Fruit fly (Drosophila melanogaster) whole organism, embryonic: Measurements from ENCODE around the gene Oscillin.

ENCODE experiments used
- B-H1 ChIP-seq: fragments of 200-800 bp; sonication (Bioruptor generic); IDR thresholded peaks from 3 replicates; pipeline ENCODE4 v1.3.6; 2022; ENCODE audit warnings: missing biosample characterization, missing genetic modification characterization
- CG10274 ChIP-seq: fragments of 200-800 bp; sonication (Bioruptor generic); optimal IDR thresholded peaks from 3 replicates; lab custom pipeline; 2017; ENCODE audit warnings: missing biosample characterization, mild to moderate bottlenecking, missing genetic modification characterization
- CG11247 ChIP-seq: fragments of 200-800 bp; sonication (Bioruptor generic); IDR thresholded peaks from 2 replicates; pipeline ENCODE4 v1.3.6; 2022; ENCODE audit warnings: missing biosample characterization, missing genetic modification characterization
- CG16815 ChIP-seq: fragments of 200-800 bp; sonication (Bioruptor generic); optimal IDR thresholded peaks from 3 replicates; lab custom pipeline; 2017; ENCODE audit warnings: missing biosample characterization, mild to moderate bottlenecking, missing genetic modification characterization
- CG17361 ChIP-seq: fragments of 200-800 bp; sonication (Bioruptor generic); IDR thresholded peaks from 3 replicates; pipeline ENCODE4 v1.3.6; 2022; ENCODE audit warnings: missing biosample characterization, missing genetic modification characterization
- CG18011 ChIP-seq: fragments of 200-800 bp; sonication (Bioruptor generic); optimal IDR thresholded peaks from 2 replicates; lab custom pipeline; 2017; ENCODE audit warnings: missing biosample characterization, missing genetic modification characterization, mild to moderate bottlenecking, moderate library complexity, missing genotype
- CG2116 ChIP-seq: fragments of 200-800 bp; sonication (Bioruptor generic); optimal IDR thresholded peaks from 3 replicates; lab custom pipeline; 2018; ENCODE audit warnings: missing biosample characterization, mild to moderate bottlenecking, missing genetic modification characterization
- CG3163 ChIP-seq: fragments of 200-800 bp; sonication (Bioruptor generic); optimal IDR thresholded peaks from 3 replicates; lab custom pipeline; 2016; ENCODE audit warnings: missing biosample characterization, missing genetic modification characterization
- CG33557 ChIP-seq: fragments of 200-800 bp; sonication (Bioruptor generic); optimal IDR thresholded peaks from 2 replicates; lab custom pipeline; 2019; ENCODE audit warnings: missing biosample characterization, mild to moderate bottlenecking, missing genetic modification characterization, moderate library complexity
- CG3726 ChIP-seq: fragments of 200-800 bp; sonication (Bioruptor generic); IDR thresholded peaks from 3 replicates; pipeline ENCODE4, ENCODE4 v1.3.6; 2022; ENCODE audit warnings: missing biosample characterization, missing genetic modification characterization
- CG3838 ChIP-seq: fragments of 200-800 bp; sonication (Bioruptor generic); optimal IDR thresholded peaks from 3 replicates; lab custom pipeline; 2016; ENCODE audit warnings: missing biosample characterization, missing genetic modification characterization
- CG42726 ChIP-seq: fragments of 200-800 bp; sonication (Bioruptor generic); IDR thresholded peaks from 2 replicates; pipeline ENCODE4 v1.3.6; 2022; ENCODE audit warnings: missing biosample characterization, missing genetic modification characterization; ENCODE audit not compliant: partially characterized antibody
- CG6175 ChIP-seq: fragments of 200-800 bp; sonication (Bioruptor generic); IDR thresholded peaks from 3 replicates; pipeline ENCODE4 v1.3.6; 2022; ENCODE audit warnings: missing biosample characterization, missing genetic modification characterization
- CG6813 ChIP-seq: fragments of 200-800 bp; sonication (Bioruptor generic); optimal IDR thresholded peaks from 2 replicates; lab custom pipeline; 2017; ENCODE audit warnings: missing biosample characterization, missing genetic modification characterization, mild to moderate bottlenecking, moderate library complexity, missing genetic modification reagents
- CG7372 ChIP-seq: fragments of 200-800 bp; sonication (Bioruptor generic); IDR thresholded peaks from 2 replicates; pipeline ENCODE4 v1.3.6; 2022; ENCODE audit warnings: missing biosample characterization, missing genetic modification characterization
- CG7745 ChIP-seq: fragments of 200-800 bp; sonication (Bioruptor generic); optimal IDR thresholded peaks from 2 replicates; lab custom pipeline; 2018; ENCODE audit warnings: missing biosample characterization, mild to moderate bottlenecking, missing genetic modification characterization, moderate library complexity
- CG9797 ChIP-seq: fragments of 200-800 bp; sonication (Bioruptor generic); optimal IDR thresholded peaks from 3 replicates; lab custom pipeline; 2018; ENCODE audit warnings: missing biosample characterization, mild to moderate bottlenecking, missing genetic modification characterization
- Chrac-16 ChIP-seq: fragments of 200-800 bp; sonication (Bioruptor generic); optimal IDR thresholded peaks from 3 replicates; lab custom pipeline; 2016; ENCODE audit warnings: missing biosample characterization, missing genetic modification characterization
- CkIIα-i1 ChIP-seq: fragments of 200-800 bp; sonication (Bioruptor generic); IDR thresholded peaks from 2 replicates; pipeline ENCODE4 v1.3.6; 2022; ENCODE audit warnings: missing biosample characterization, missing genetic modification characterization
- CrebB ChIP-seq: fragments of 200-800 bp; sonication (Bioruptor generic); optimal IDR thresholded peaks from 3 replicates; lab custom pipeline; 2018; ENCODE audit warnings: missing biosample characterization, mild to moderate bottlenecking, missing genetic modification characterization
- Dek ChIP-seq: fragments of 200-800 bp; sonication (Bioruptor generic); optimal IDR thresholded peaks from 3 replicates; lab custom pipeline; 2019; ENCODE audit warnings: missing biosample characterization, mild to moderate bottlenecking, missing genetic modification characterization, moderate library complexity
- Dip2 ChIP-seq: fragments of 200-800 bp; sonication (Bioruptor generic); IDR thresholded peaks from 2 replicates; pipeline ENCODE4 v1.3.6; 2022; ENCODE audit warnings: missing biosample characterization, missing genetic modification characterization
- Hr78 ChIP-seq, 2 experiments: fragments of 200-800 bp in 1 of 2; fragments of >200 bp in 1 of 2; sonication (Bioruptor generic) in 1 of 2; optimal IDR thresholded peaks; 2 replicates each; lab custom pipeline; 2017 to 2019; ENCODE audit warnings: missing biosample characterization in 2 of 2, missing genetic modification characterization in 2 of 2, mild to moderate bottlenecking in 1 of 2, moderate library complexity in 1 of 2
- Lhr ChIP-seq: fragments of 200-800 bp; sonication (Bioruptor generic); optimal IDR thresholded peaks from 3 replicates; lab custom pipeline; 2017; ENCODE audit warnings: mild to moderate bottlenecking, missing biosample characterization, missing genetic modification reagents, missing genetic modification characterization
- NK7.1 ChIP-seq: fragments of 200-800 bp; sonication (Bioruptor generic); optimal IDR thresholded peaks from 3 replicates; lab custom pipeline; 2016; ENCODE audit warnings: missing biosample characterization, missing genetic modification characterization
- Neu2 ChIP-seq: fragments of 200-800 bp; sonication (Bioruptor generic); optimal IDR thresholded peaks from 3 replicates; lab custom pipeline; 2016; ENCODE audit warnings: missing biosample characterization, missing genetic modification characterization, borderline replicate concordance
- Nf-YA ChIP-seq: fragments of 200-800 bp; sonication (Bioruptor generic); IDR thresholded peaks from 2 replicates; pipeline ENCODE4 v1.3.6; 2022; ENCODE audit warnings: missing biosample characterization, missing genetic modification characterization
- Side ChIP-seq: fragments of 200-800 bp; sonication (Bioruptor generic); optimal IDR thresholded peaks from 2 replicates; lab custom pipeline; 2016; ENCODE audit warnings: missing biosample characterization, missing genetic modification characterization
- Sox100B ChIP-seq: fragments of 200-800 bp; sonication (Bioruptor generic); optimal IDR thresholded peaks from 3 replicates; lab custom pipeline; 2018; ENCODE audit warnings: missing biosample characterization, mild to moderate bottlenecking, missing genetic modification characterization
- YL-1 ChIP-seq: fragments of 200-800 bp; sonication (Bioruptor generic); optimal IDR thresholded peaks from 3 replicates; lab custom pipeline; 2017; ENCODE audit warnings: missing biosample characterization, mild to moderate bottlenecking, missing genetic modification characterization
- ash1 ChIP-seq: fragments of 200-800 bp; sonication (Bioruptor generic); optimal IDR thresholded peaks from 2 replicates; lab custom pipeline; 2018; ENCODE audit warnings: missing biosample characterization, mild to moderate bottlenecking, missing genetic modification characterization
- bsh ChIP-seq, 2 experiments: fragments of 200-800 bp; sonication (Bioruptor generic); optimal IDR thresholded peaks; 2 replicates each; lab custom pipeline; 2017 to 2018; ENCODE audit warnings: mild to moderate bottlenecking in 2 of 2, missing biosample characterization in 2 of 2, missing genetic modification characterization in 2 of 2, moderate library complexity in 1 of 2
- caup ChIP-seq: fragments of 200-800 bp; sonication (Bioruptor generic); optimal IDR thresholded peaks from 3 replicates; lab custom pipeline; 2017; ENCODE audit warnings: missing biosample characterization, mild to moderate bottlenecking, missing genetic modification characterization, moderate library complexity; ENCODE audit not compliant: severe bottlenecking
- cg ChIP-seq: fragments of 200-800 bp; sonication (Bioruptor generic); optimal IDR thresholded peaks from 3 replicates; lab custom pipeline; 2019; ENCODE audit warnings: missing biosample characterization, mild to moderate bottlenecking, missing genetic modification characterization, moderate library complexity
- crp ChIP-seq, 2 experiments: fragments of 200-800 bp; sonication (Bioruptor generic); optimal IDR thresholded peaks; 2 replicates in 1 of 2; 3 replicates in 1 of 2; lab custom pipeline; 2017; ENCODE audit warnings: missing biosample characterization in 2 of 2, missing genetic modification characterization in 2 of 2, mild to moderate bottlenecking in 1 of 2, moderate library complexity in 1 of 2
- da ChIP-seq: fragments of 200-800 bp; sonication (Bioruptor generic); optimal IDR thresholded peaks from 2 replicates; lab custom pipeline; 2016; ENCODE audit warnings: missing biosample characterization, missing genetic modification characterization
- dan ChIP-seq: fragments of 200-800 bp; sonication (Bioruptor generic); IDR thresholded peaks from 2 replicates; pipeline ENCODE4 v1.3.6; 2022; ENCODE audit warnings: missing biosample characterization, missing genetic modification characterization
- exex ChIP-seq: fragments of 200-800 bp; sonication (Bioruptor generic); optimal IDR thresholded peaks from 4 replicates; lab custom pipeline; 2018; ENCODE audit warnings: missing biosample characterization, mild to moderate bottlenecking, missing genetic modification characterization, moderate library complexity
- fru ChIP-seq: fragments of >200 bp; optimal IDR thresholded peaks from 2 replicates; lab custom pipeline; 2017
- nau ChIP-seq: fragments of 200-800 bp; sonication (Bioruptor generic); optimal IDR thresholded peaks from 3 replicates; lab custom pipeline; 2017; ENCODE audit warnings: missing biosample characterization, mild to moderate bottlenecking, missing genetic modification characterization, missing genetic modification reagents
- nmo ChIP-seq: fragments of 200-800 bp; sonication (Bioruptor generic); optimal IDR thresholded peaks from 2 replicates; lab custom pipeline; 2018; ENCODE audit warnings: missing biosample characterization, mild to moderate bottlenecking, missing genetic modification characterization, moderate library complexity
- onecut ChIP-seq: fragments of 200-800 bp; sonication (Bioruptor generic); IDR thresholded peaks from 2 replicates; pipeline ENCODE4 v1.3.6; 2022; ENCODE audit warnings: missing biosample characterization, missing genetic modification characterization
- pho ChIP-seq: fragments of 200-800 bp; sonication (Bioruptor generic); optimal IDR thresholded peaks from 2 replicates; lab custom pipeline; 2016; ENCODE audit warnings: missing biosample characterization, missing genetic modification characterization
- sc ChIP-seq, 3 experiments: fragments of >200 bp in 2 of 3; fragments of 200-800 bp in 1 of 3; sonication (Bioruptor generic) in 1 of 3; optimal IDR thresholded peaks; 2 replicates in 2 of 3; 3 replicates in 1 of 3; lab custom pipeline; 2017; ENCODE audit warnings: mild to moderate bottlenecking in 1 of 3, missing biosample characterization in 1 of 3, missing genetic modification characterization in 1 of 3, missing genetic modification reagents in 1 of 3
- sens-2 ChIP-seq: fragments of 200-800 bp; sonication (Bioruptor generic); IDR thresholded peaks from 2 replicates; pipeline ENCODE4 v1.3.6; 2022; ENCODE audit warnings: missing biosample characterization, missing genetic modification characterization
- so ChIP-seq: fragments of 200-800 bp; sonication (Bioruptor generic); IDR thresholded peaks from 3 replicates; pipeline ENCODE4 v1.3.6; 2022; ENCODE audit warnings: missing biosample characterization, missing genetic modification characterization
- unc-4 ChIP-seq: fragments of 200-800 bp; sonication (Bioruptor generic); IDR thresholded peaks from 2 replicates; pipeline ENCODE4 v1.3.6; 2022; ENCODE audit warnings: missing biosample characterization, missing genetic modification characterization; ENCODE audit not compliant: partially characterized antibody
- wdn ChIP-seq: fragments of 200-800 bp; sonication (Bioruptor generic); IDR thresholded peaks from 2 replicates; pipeline ENCODE4 v1.3.6; 2022; ENCODE audit warnings: missing biosample characterization, missing genetic modification characterization

Gene Oscillin

DNA sequence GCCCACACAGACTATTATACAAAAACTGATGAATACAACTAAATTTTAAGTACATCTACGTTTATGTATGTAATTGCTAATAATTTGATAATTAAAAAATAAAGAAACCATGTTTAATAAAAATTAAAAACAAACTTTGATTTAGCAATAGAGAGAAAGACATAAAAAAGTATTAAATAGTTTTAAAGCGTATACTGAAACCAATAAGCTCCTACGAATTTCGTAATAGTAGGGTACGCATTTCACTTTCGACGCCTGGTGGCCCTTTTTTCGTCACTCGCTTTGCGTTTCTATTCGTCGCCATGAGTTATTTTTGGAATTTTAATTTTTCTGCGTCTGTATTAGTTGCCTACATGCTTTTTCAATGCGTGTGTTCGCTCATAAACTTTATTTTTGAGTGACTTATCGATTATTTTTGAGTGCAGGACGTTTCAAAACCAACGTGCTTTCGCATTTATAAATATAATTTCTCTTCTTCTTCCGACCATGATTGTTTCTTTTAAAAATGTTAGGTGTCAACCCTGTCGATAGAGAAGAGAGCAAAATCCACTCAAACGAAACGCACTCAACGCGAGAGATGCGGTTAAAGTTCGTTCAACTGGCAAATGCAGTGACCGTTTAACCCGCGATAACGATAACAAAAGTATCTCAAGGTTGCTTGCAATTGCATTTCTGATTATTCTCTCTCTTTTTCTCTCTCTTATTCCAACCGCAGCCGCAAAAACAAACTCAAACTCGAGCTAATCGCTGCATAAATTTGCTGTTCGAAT is at the start of gene Oscillin (continued):
- TF ChIP-seq pho (GFP tag; lab: Kevin White, UChicago), result peak; percentile 30
- TF ChIP-seq CG2116, result peak; percentile 77
- TF ChIP-seq ash1, result no peak
- TF ChIP-seq sens-2 (GFP tag; lab: Robert Waterston, UW), result no peak
- TF ChIP-seq crp (GFP tag; optimal IDR thresholded peaks at IDR 0.05; lab: Kevin White, UChicago), result peak in 1 of 2 experiments; percentile 33
- peak; percentile 93 for TF ChIP-seq CG7745
- no peak for TF ChIP-seq sc (optimal IDR thresholded peaks at IDR 0.05; lab: Kevin White, UChicago)
- TF ChIP-seq sc (GFP tag; optimal IDR thresholded peaks at IDR 0.05; lab: Kevin White, UChicago), result no peak
- no peak for TF ChIP-seq CG9797 (GFP tag; lab: Kevin White, UChicago)
- TF ChIP-seq CG42726 (GFP tag; lab: Robert Waterston, UW), result no peak
- TF ChIP-seq unc-4 (GFP tag; lab: Robert Waterston, UW), result 0 out of 2 replicates have a peak, but pooled peaks have one; percentile 43
- TF ChIP-seq CG3726, result no peak
- TF ChIP-seq CrebB (tag; lab: Kevin White, UChicago), result no peak
- no peak for TF ChIP-seq CG3163 (GFP tag; lab: Kevin White, UChicago)
- TF ChIP-seq CG6175 (GFP tag; lab: Robert Waterston, UW), result no peak
- peak; percentile 66 for TF ChIP-seq nau (GFP tag; lab: Kevin White, UChicago)
- no peak for TF ChIP-seq Side (GFP tag; lab: Kevin White, UChicago)
- TF ChIP-seq nmo (GFP tag; lab: Kevin White, UChicago), result peak; percentile 93
- TF ChIP-seq Lhr (GFP tag; lab: Kevin White, UChicago), result no peak
- no peak for TF ChIP-seq Neu2 (GFP tag; lab: Kevin White, UChicago)
- TF ChIP-seq CG17361 (GFP tag; lab: Robert Waterston, UW), result peak; percentile 93
- no peak for TF ChIP-seq da (GFP tag; lab: Kevin White, UChicago)
- TF ChIP-seq exex, result peak; percentile 51
- peak; percentile 57 for TF ChIP-seq CG6813 (GFP tag; lab: Kevin White, UChicago)
- no peak for TF ChIP-seq dan
- TF ChIP-seq CkIIα-i1 (GFP tag; lab: Robert Waterston, UW), result no peak
- peak; percentile 94 for TF ChIP-seq CG10274 (GFP tag; lab: Kevin White, UChicago)
- TF ChIP-seq bsh (GFP tag; optimal IDR thresholded peaks at IDR 0.05; lab: Kevin White, UChicago), result peak in 1 of 2 experiments; percentile 93
- TF ChIP-seq wdn, result 0 out of 2 replicates have a peak, but pooled peaks have one; percentile 40
- TF ChIP-seq CG33557 (GFP tag; lab: Kevin White, UChicago), result peak; percentile 17
- no peak for TF ChIP-seq fru (lab: Kevin White, UChicago)
- peak; percentile 8 for TF ChIP-seq CG3838 (GFP tag; lab: Kevin White, UChicago)
- TF ChIP-seq onecut (GFP tag; lab: Robert Waterston, UW), result peak; percentile 67
- peak; percentile 58 for TF ChIP-seq Dek (tag; lab: Kevin White, UChicago)
- peak; percentile 77 for TF ChIP-seq CG7372 (GFP tag; lab: Robert Waterston, UW)
- TF ChIP-seq NK7.1 (GFP tag; lab: Kevin White, UChicago), result no peak
- TF ChIP-seq Nf-YA (GFP tag; lab: Robert Waterston, UW), result peak; percentile 75
- peak; percentile 49 for TF ChIP-seq YL-1
- no peak for TF ChIP-seq Dip2
- peak; percentile 72; the same call in 2 of the 3 replicates for TF ChIP-seq B-H1 (GFP tag; lab: Robert Waterston, UW)
- TF ChIP-seq Hr78 (GFP tag; optimal IDR thresholded peaks at IDR 0.05; lab: Kevin White, UChicago), result peak in 1 of 2 experiments; percentile 96
- TF ChIP-seq Chrac-16, result no peak
- no peak for TF ChIP-seq CG18011 (GFP tag; lab: Kevin White, UChicago)
- TF ChIP-seq cg (GFP tag; lab: Kevin White, UChicago), result peak; percentile 75
- TF ChIP-seq CG11247 (GFP tag; lab: Robert Waterston, UW), result peak; percentile 76
- TF ChIP-seq so (GFP tag; lab: Robert Waterston, UW), result peak; percentile 63; the same call in 1 of the 3 replicates
- TF ChIP-seq caup (GFP tag; lab: Kevin White, UChicago), result peak; percentile 78
- peak; percentile 18 for TF ChIP-seq CG16815 (GFP tag; lab: Kevin White, UChicago)
- peak; percentile 88 for TF ChIP-seq Sox100B
